Worm (Caenorhabditis elegans): ENCODE measurements around the gene T04C9.3.

- no peak for TF ChIP-seq unc-3 (GFP tag; conservative IDR thresholded peaks at IDR 0.05)
- TF ChIP-seq unc-3 (tag; optimal IDR thresholded peaks at IDR 0.05): no peak
- no peak for TF ChIP-seq ama-1 (optimal IDR thresholded peaks at IDR 0.05)
- TF ChIP-seq nfya-1 (tag; optimal IDR thresholded peaks at IDR 0.05): no peak
- no peak for TF ChIP-seq pha-4 (tag; optimal IDR thresholded peaks at IDR 0.05)
- TF ChIP-seq rnt-1 (tag; optimal IDR thresholded peaks at IDR 0.05): no peak
Measured at ce11 chrIII:5976021-5976420, 9.4 kb upstream of the T04C9.3 start.

Measured in whole organism, late embryonic.